Worm (Caenorhabditis elegans) whole organism, L2 larva: ENCODE results near the gene his-63.
A peak's percentile ranks its signal among the peaks of the same experiment; 100 is the strongest.

ENCODE experiments used
- C34F6.9 ChIP-seq: fragments of 150-350 bp; optimal IDR thresholded peaks from 2 replicates; lab custom pipeline; 2014; ENCODE audit warnings: missing biosample characterization, missing genetic modification characterization
- F13H6.1 ChIP-seq: sonication (generic microtip); optimal IDR thresholded peaks from 2 replicates; lab custom pipeline; 2016; ENCODE audit warnings: missing genetic modification characterization, missing compliant biosample characterization
- R02D3.7 ChIP-seq: fragments of 150-350 bp; optimal IDR thresholded peaks from 2 replicates; lab custom pipeline; 2014; ENCODE audit warnings: missing biosample characterization, missing genetic modification characterization
- Y55F3AM.14 ChIP-seq: fragments of 200-800 bp; sonication (Bioruptor generic); optimal IDR thresholded peaks from 2 replicates; lab custom pipeline; 2018; ENCODE audit warnings: mild to moderate bottlenecking, missing genetic modification characterization, missing compliant biosample characterization
- alr-1 ChIP-seq: fragments of 150-350 bp; optimal IDR thresholded peaks from 2 replicates; lab custom pipeline; 2014; ENCODE audit warnings: missing biosample characterization, missing genetic modification characterization
- aly-2 ChIP-seq: fragments of 150-350 bp; optimal IDR thresholded peaks from 2 replicates; lab custom pipeline; 2014; ENCODE audit warnings: missing biosample characterization, missing genetic modification characterization
- blmp-1 ChIP-seq: sonication (generic microtip); optimal IDR thresholded peaks from 2 replicates; lab custom pipeline; 2017; ENCODE audit warnings: missing genetic modification characterization, mild to moderate bottlenecking, missing compliant biosample characterization, antibody characterized with exemption, moderate library complexity; ENCODE audit not compliant: insufficient read depth
- ceh-16 ChIP-seq: fragments of 150-350 bp; optimal IDR thresholded peaks from 2 replicates; lab custom pipeline; 2014; ENCODE audit warnings: missing biosample characterization, missing genetic modification characterization
- ceh-82 ChIP-seq: fragments of 150-350 bp; optimal IDR thresholded peaks from 2 replicates; lab custom pipeline; 2014; ENCODE audit warnings: missing biosample characterization, missing genetic modification characterization
- crh-2 ChIP-seq: sonication (generic microtip); optimal IDR thresholded peaks from 2 replicates; lab custom pipeline; 2017; ENCODE audit warnings: missing biosample characterization, missing genetic modification characterization
- dmd-4 ChIP-seq: sonication (generic microtip); optimal IDR thresholded peaks from 2 replicates; lab custom pipeline; 2017; ENCODE audit warnings: missing biosample characterization, missing genetic modification characterization
- egl-27 ChIP-seq: sonication (generic microtip); optimal IDR thresholded peaks from 3 replicates; lab custom pipeline; 2017; ENCODE audit warnings: missing biosample characterization, missing genetic modification reagents, missing genetic modification characterization
- fos-1 ChIP-seq: fragments of 150-350 bp; optimal IDR thresholded peaks from 2 replicates; lab custom pipeline; 2014; ENCODE audit warnings: missing biosample characterization, missing genetic modification characterization
- gmeb-1 ChIP-seq: fragments of 150-350 bp; optimal IDR thresholded peaks from 2 replicates; lab custom pipeline; 2014; ENCODE audit warnings: missing biosample characterization, missing genetic modification characterization
- lin-13 ChIP-seq: fragments of 150-350 bp; optimal IDR thresholded peaks from 2 replicates; lab custom pipeline; 2014; ENCODE audit warnings: missing biosample characterization, missing genetic modification reagents, missing genetic modification characterization
- lin-39 ChIP-seq: fragments of 150-350 bp; optimal IDR thresholded peaks from 2 replicates; lab custom pipeline; 2014; ENCODE audit warnings: missing biosample characterization, missing genetic modification reagents, missing genetic modification characterization
- mbf-1 ChIP-seq: sonication (generic microtip); optimal IDR thresholded peaks from 2 replicates; lab custom pipeline; 2017; ENCODE audit warnings: missing biosample characterization, missing genetic modification characterization
- nhr-10 ChIP-seq: sonication (generic microtip); optimal IDR thresholded peaks from 2 replicates; lab custom pipeline; 2017; ENCODE audit warnings: missing biosample characterization, missing genetic modification characterization
- nhr-12 ChIP-seq: fragments of 150-350 bp; optimal IDR thresholded peaks from 2 replicates; lab custom pipeline; 2014; ENCODE audit warnings: missing biosample characterization, missing genetic modification characterization
- nhr-129 ChIP-seq: fragments of 150-350 bp; optimal IDR thresholded peaks from 2 replicates; lab custom pipeline; 2014; ENCODE audit warnings: missing biosample characterization, missing genetic modification characterization
- nhr-21 ChIP-seq: fragments of 150-350 bp; optimal IDR thresholded peaks from 2 replicates; lab custom pipeline; 2014; ENCODE audit warnings: missing biosample characterization, missing genetic modification characterization
- nhr-23 ChIP-seq: fragments of 150-350 bp; optimal IDR thresholded peaks from 2 replicates; lab custom pipeline; 2014; ENCODE audit warnings: missing biosample characterization, missing genetic modification reagents, missing genetic modification characterization
- nhr-25 ChIP-seq: fragments of 150-350 bp; sonication (generic microtip); optimal IDR thresholded peaks from 3 replicates; lab custom pipeline; 2014; ENCODE audit warnings: missing biosample characterization, missing genetic modification characterization
- nhr-6 ChIP-seq: fragments of 150-350 bp; optimal IDR thresholded peaks from 2 replicates; lab custom pipeline; 2014; ENCODE audit warnings: missing biosample characterization, missing genetic modification characterization
- peb-1 ChIP-seq: fragments of 150-350 bp; optimal IDR thresholded peaks from 2 replicates; lab custom pipeline; 2014; ENCODE audit warnings: missing biosample characterization, missing genetic modification characterization
- sem-4 ChIP-seq: fragments of 150-350 bp; optimal IDR thresholded peaks from 2 replicates; lab custom pipeline; 2014; ENCODE audit warnings: missing biosample characterization, missing genetic modification reagents, missing genetic modification characterization
- sma-3 ChIP-seq: sonication (generic microtip); optimal IDR thresholded peaks from 2 replicates; lab custom pipeline; 2016; ENCODE audit warnings: missing genetic modification reagents, missing genetic modification characterization, missing compliant biosample characterization
- sma-9 ChIP-seq, 2 experiments: fragments of 150-350 bp in 1 of 2; sonication (generic microtip) in 1 of 2; optimal IDR thresholded peaks; 2 replicates each; lab custom pipeline; 2014 to 2016; ENCODE audit warnings: missing genetic modification characterization in 2 of 2, mild to moderate bottlenecking in 1 of 2, missing biosample characterization in 1 of 2, missing compliant biosample characterization in 1 of 2, missing genetic modification reagents in 1 of 2, moderate library complexity in 1 of 2
- unc-55 ChIP-seq: fragments of 150-350 bp; sonication (generic microtip); optimal IDR thresholded peaks from 3 replicates; lab custom pipeline; 2014; ENCODE audit warnings: missing biosample characterization, missing genetic modification reagents, missing genetic modification characterization
- zag-1 ChIP-seq: fragments of 150-350 bp; optimal IDR thresholded peaks from 2 replicates; lab custom pipeline; 2014; ENCODE audit warnings: missing biosample characterization, missing genetic modification characterization
- ztf-1 ChIP-seq: fragments of 200-800 bp; sonication (Bioruptor generic); conservative IDR thresholded peaks from 2 replicates; pipeline ENCODE4 v1.3.6; 2022; ENCODE audit warnings: missing genetic modification characterization, missing compliant biosample characterization
- ztf-11 ChIP-seq: sonication (generic microtip); optimal IDR thresholded peaks from 2 replicates; lab custom pipeline; 2017; ENCODE audit warnings: missing biosample characterization, missing genetic modification characterization
- ztf-4 ChIP-seq: fragments of 150-350 bp; optimal IDR thresholded peaks from 2 replicates; lab custom pipeline; 2014; ENCODE audit warnings: missing biosample characterization, missing genetic modification characterization

his-63 gene

ce11 chrIV:11388684-11389083, 18.0 kb downstream of the his-63 start (continued):
- TF ChIP-seq sem-4 (tag; lab: Kevin White, UChicago) (no peak), peb-1 (tag; lab: Kevin White, UChicago) (no peak), unc-55 (GFP tag; lab: Kevin White, UChicago) (no peak), egl-27 (tag; lab: Kevin White, UChicago) (no peak), lin-13 (GFP tag; lab: Kevin White, UChicago) (no peak), ztf-4 (tag; lab: Kevin White, UChicago) (no peak), fos-1 (no peak), ceh-82 (tag; lab: Kevin White, UChicago) (no peak), sma-3 (no peak), aly-2 (tag; lab: Kevin White, UChicago) (no peak), crh-2 (tag; lab: Kevin White, UChicago) (peak; percentile 20), mbf-1 (tag; lab: Kevin White, UChicago) (no peak)

- no peak for TF ChIP-seq alr-1 (tag; lab: Kevin White, UChicago)
- no peak for TF ChIP-seq ztf-11 (tag; lab: Kevin White, UChicago)
- TF ChIP-seq nhr-129 (tag; lab: Kevin White, UChicago) = no peak
- TF ChIP-seq Y55F3AM.14 (GFP tag; lab: Kevin White, UChicago) = no peak
- no peak for TF ChIP-seq fos-1
- no peak for TF ChIP-seq ztf-1 (GFP tag; lab: Robert Waterston, UW)
- TF ChIP-seq zag-1 (tag; lab: Kevin White, UChicago) = no peak
- no peak for TF ChIP-seq lin-39
- no peak for TF ChIP-seq R02D3.7 (tag; lab: Kevin White, UChicago)
- TF ChIP-seq F13H6.1 (tag; lab: Kevin White, UChicago) = no peak
- TF ChIP-seq nhr-10 (tag; lab: Kevin White, UChicago) = no peak
- TF ChIP-seq dmd-4 (tag; lab: Kevin White, UChicago) = no peak
- no peak for TF ChIP-seq egl-27 (tag; lab: Kevin White, UChicago)
- TF ChIP-seq ceh-82 (tag; lab: Kevin White, UChicago) = no peak
- no peak for TF ChIP-seq blmp-1 (tag; lab: Kevin White, UChicago)
- TF ChIP-seq ceh-16 (tag; lab: Kevin White, UChicago) = no peak
- no peak for TF ChIP-seq gmeb-1
- no peak for TF ChIP-seq nhr-12
- no peak for TF ChIP-seq nhr-23 (tag; lab: Kevin White, UChicago)
- no peak for TF ChIP-seq nhr-6 (tag; lab: Kevin White, UChicago)
Observed at ce11 chrIV:11379254-11379653, 27.4 kb downstream of the his-63 start, which contains the start of gene fbxb-76. fbxb-76 (minus strand) TSS chrIV:11379354.

DNA sequence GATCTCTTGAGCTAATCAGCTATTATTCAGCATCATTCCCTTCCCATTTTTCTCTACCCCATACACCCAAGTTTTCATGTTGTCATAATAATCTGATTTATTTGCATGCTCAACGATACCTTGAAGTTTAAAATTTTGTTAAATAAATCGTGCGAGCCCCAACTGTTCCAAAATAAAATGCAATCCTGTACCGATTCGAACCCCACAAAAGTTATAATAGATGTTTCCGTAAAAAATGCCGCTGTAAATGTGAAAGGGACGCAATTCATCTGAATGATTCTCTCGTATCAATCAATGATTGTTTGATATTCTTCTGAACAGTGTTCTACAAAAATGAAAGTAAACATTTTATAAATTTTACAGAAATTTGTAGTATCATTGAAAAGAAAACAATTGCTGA, 29.2 kb downstream of the his-63 start:
- TF ChIP-seq ztf-11 (tag; lab: Kevin White, UChicago) = no peak
- TF ChIP-seq, all 48 proteins: peak for 0

- TF ChIP-seq dmd-4 (tag; lab: Kevin White, UChicago) = no peak
- no peak for TF ChIP-seq nhr-6 (tag; lab: Kevin White, UChicago)
- no peak for TF ChIP-seq lin-13 (GFP tag; lab: Kevin White, UChicago)
- no peak for TF ChIP-seq nhr-25 (tag; lab: Kevin White, UChicago)
- no peak for TF ChIP-seq aly-2 (tag; lab: Kevin White, UChicago)
- TF ChIP-seq blmp-1 (tag; lab: Kevin White, UChicago) = no peak
- no peak for TF ChIP-seq C34F6.9
- no peak for TF ChIP-seq F13H6.1 (tag; lab: Kevin White, UChicago)
- TF ChIP-seq ztf-4 (tag; lab: Kevin White, UChicago) = no peak
- no peak for TF ChIP-seq R02D3.7 (tag; lab: Kevin White, UChicago)
- TF ChIP-seq nhr-10 (tag; lab: Kevin White, UChicago) = no peak
- TF ChIP-seq nhr-21 (tag; lab: Kevin White, UChicago) = no peak
- no peak for TF ChIP-seq sma-9 (GFP tag; optimal IDR thresholded peaks at IDR 0.05; lab: Kevin White, UChicago)
- no peak for TF ChIP-seq sma-9 (tag; optimal IDR thresholded peaks at IDR 0.05; lab: Kevin White, UChicago)
- TF ChIP-seq nhr-129 (tag; lab: Kevin White, UChicago) = no peak
Observed at ce11 chrIV:11375713-11376112, 30.9 kb downstream of the his-63 start.
